Fruit fly (Drosophila melanogaster) whole organism, adult: ENCODE results near the gene Nf1.

Experiments used
- CG7045 ChIP-seq: fragments of 200-800 bp; sonication (Bioruptor generic); optimal IDR thresholded peaks from 2 replicates; lab custom pipeline; 2017; ENCODE audit warnings: missing biosample characterization, mild to moderate bottlenecking, missing genetic modification characterization
- Hr96 ChIP-seq: fragments of 200-800 bp; sonication (Bioruptor generic); optimal IDR thresholded peaks from 2 replicates; lab custom pipeline; 2016; ENCODE audit warnings: missing biosample characterization, missing genetic modification characterization
- kay ChIP-seq: fragments of 200-800 bp; sonication (Bioruptor generic); peaks from one replicate; lab custom pipeline; 2016; ENCODE audit warnings: missing biosample characterization, missing genetic modification characterization, borderline replicate concordance
- ovo ChIP-seq: fragments of 200-800 bp; sonication (Bioruptor generic); optimal IDR thresholded peaks from 2 replicates; lab custom pipeline; 2016; ENCODE audit warnings: missing biosample characterization, missing genetic modification characterization
- toe ChIP-seq: fragments of 200-800 bp; sonication (Bioruptor generic); optimal IDR thresholded peaks from 2 replicates; lab custom pipeline; 2016; ENCODE audit warnings: missing biosample characterization, missing genetic modification characterization

dm6 chr3R:26032611-26033001, 49.8 kb downstream of the Nf1 start:
- TF ChIP-seq kay (no peak), CG7045 (GFP tag; lab: Kevin White, UChicago) (no peak), Hr96 (no peak), ovo (GFP tag; lab: Kevin White, UChicago) (no peak), toe (GFP tag; lab: Kevin White, UChicago) (no peak)
